Fruit fly (Drosophila melanogaster): ENCODE measurements around the gene BG642312.

- TF ChIP-seq pan (optimal IDR thresholded peaks at IDR 0.05) (no peak), psq (optimal IDR thresholded peaks at IDR 0.05) (no peak), EcR (GFP tag; optimal IDR thresholded peaks at IDR 0.05) (no peak), usp (GFP tag; optimal IDR thresholded peaks at IDR 0.05) (no peak), CG8478 (optimal IDR thresholded peaks at IDR 0.05) (no peak), Dll (optimal IDR thresholded peaks at IDR 0.05) (no peak)
Measured at dm6 chr3L:6258660-6259059, 25.5 kb upstream of the BG642312 start, which contains the start of gene CG10163.

Measured in whole organism.